In genomic region chr3L:14397020-14397602, dm6 we compare ENCODE assay signal across 1 fruit fly cellular context.
TF ChIP-seq lines count a peak whose summit lies in the region.

No protein-coding gene starts in this region.

TF ChIP-seq in whole organism, prepupa, 60 proteins besides CTCF, POLR2A, EP300 and RAD21 (continued from another document):
- TF ChIP-seq fkh (GFP tag; optimal IDR thresholded peaks at IDR 0.05; lab: Kevin White, UChicago) (no peak), Eip78C (GFP tag; lab: Kevin White, UChicago) (peak; percentile 69), spab (GFP tag; optimal IDR thresholded peaks at IDR 0.05; lab: Kevin White, UChicago) (no peak), Hr4 (GFP tag; optimal IDR thresholded peaks at IDR 0.05; lab: Kevin White, UChicago) (no peak), CG34406 (GFP tag; optimal IDR thresholded peaks at IDR 0.05; lab: Kevin White, UChicago) (no peak), CG11762 (GFP tag; optimal IDR thresholded peaks at IDR 0.05; lab: Kevin White, UChicago; ENCODE audit: insufficient read depth) (no peak), Gug (GFP tag; IDR thresholded peaks at IDR 0.05; lab: Robert Waterston, UW) (no peak), salr (GFP tag; optimal IDR thresholded peaks at IDR 0.05; lab: Kevin White, UChicago) (peak in 1 of 2 experiments; percentile 14), Ets21C (GFP tag; optimal IDR thresholded peaks at IDR 0.05; lab: Kevin White, UChicago) (no peak), CG10631 (GFP tag; optimal IDR thresholded peaks at IDR 0.05; lab: Kevin White, UChicago) (peak; percentile 20), dac (GFP tag; optimal IDR thresholded peaks at IDR 0.05; lab: Kevin White, UChicago) (no peak), ss (GFP tag; optimal IDR thresholded peaks at IDR 0.05; lab: Kevin White, UChicago) (peak in 1 of 2 experiments; percentile 43), Sox102F (GFP tag; optimal IDR thresholded peaks at IDR 0.05; lab: Kevin White, UChicago) (no peak), CG11294 (GFP tag; IDR thresholded peaks at IDR 0.05; lab: Robert Waterston, UW) (no peak), CG11902 (GFP tag; optimal IDR thresholded peaks at IDR 0.05; lab: Kevin White, UChicago) (no peak), Lpt (GFP tag; optimal IDR thresholded peaks at IDR 0.05; lab: Kevin White, UChicago) (peak; percentile 10)
